Fruit fly (Drosophila melanogaster): ENCODE results near the gene Ocrl.

The Ocrl gene

dm6 chrX:1963591-1964216, 40.9 kb downstream of the Ocrl start:
- TF ChIP-seq CG16779 (tag; optimal IDR thresholded peaks at IDR 0.05) (peak; percentile 72), Sox102F (GFP tag; optimal IDR thresholded peaks at IDR 0.05) (peak; percentile 79), Smox (GFP tag; optimal IDR thresholded peaks at IDR 0.05) (peak; percentile 72), CG11294 (GFP tag; IDR thresholded peaks at IDR 0.05) (peak; percentile 96), pdm3 (GFP tag; optimal IDR thresholded peaks at IDR 0.05) (peak; percentile 92), Ets96B (tag; optimal IDR thresholded peaks at IDR 0.05) (peak; percentile 36), CG10669 (GFP tag; optimal IDR thresholded peaks at IDR 0.05) (peak; percentile 55), CG32006 (GFP tag; optimal IDR thresholded peaks at IDR 0.05) (peak; percentile 92), CG7368 (GFP tag; optimal IDR thresholded peaks at IDR 0.05) (peak; percentile 84), CG6854 (GFP tag; optimal IDR thresholded peaks at IDR 0.05) (peak; percentile 1), fd85E (GFP tag; optimal IDR thresholded peaks at IDR 0.05) (peak; percentile 38), Eip78C (GFP tag) (peak; percentile 96), salr (GFP tag; optimal IDR thresholded peaks at IDR 0.05) (peak; percentile 30 to 75), CG11762 (GFP tag; optimal IDR thresholded peaks at IDR 0.05; ENCODE audit: insufficient read depth) (peak; percentile 73), CG8632 (GFP tag; optimal IDR thresholded peaks at IDR 0.05) (peak; percentile 82), CG4318 (GFP tag; optimal IDR thresholded peaks at IDR 0.05) (peak; percentile 83), CG6276 (GFP tag; optimal IDR thresholded peaks at IDR 0.05) (peak; percentile 91), ss (GFP tag; optimal IDR thresholded peaks at IDR 0.05) (peak; percentile 4 to 44), spab (GFP tag; optimal IDR thresholded peaks at IDR 0.05) (peak; percentile 38), acj6 (GFP tag; optimal IDR thresholded peaks at IDR 0.05) (peak; percentile 88), fkh (GFP tag; optimal IDR thresholded peaks at IDR 0.05) (peak; percentile 74), achi (GFP tag; optimal IDR thresholded peaks at IDR 0.05) (peak; percentile 85), CG6163 (GFP tag; IDR thresholded peaks at IDR 0.05) (peak; percentile 95), net (GFP tag; optimal IDR thresholded peaks at IDR 0.05) (peak; percentile 84), CG8119 (GFP tag; IDR thresholded peaks at IDR 0.05) (peak; percentile 93), Hr4 (GFP tag; optimal IDR thresholded peaks at IDR 0.05) (peak; percentile 94), Blimp-1 (GFP tag; optimal IDR thresholded peaks at IDR 0.05) (peak; percentile 72), eg (GFP tag; IDR thresholded peaks at IDR 0.05) (peak; percentile 98), CG1621 (tag; optimal IDR thresholded peaks at IDR 0.05) (peak; percentile 27), CG34406 (GFP tag; optimal IDR thresholded peaks at IDR 0.05) (peak; percentile 81), CG15336 (GFP tag; IDR thresholded peaks at IDR 0.05) (peak; percentile 95), fd59A (GFP tag; optimal IDR thresholded peaks at IDR 0.05) (peak; percentile 30), Ets21C (GFP tag; optimal IDR thresholded peaks at IDR 0.05) (peak; percentile 59), Hr39 (GFP tag; optimal IDR thresholded peaks at IDR 0.05) (peak; percentile 82), lz (GFP tag; optimal IDR thresholded peaks at IDR 0.05) (peak; percentile 82), CG6792 (GFP tag; optimal IDR thresholded peaks at IDR 0.05) (peak; percentile 88), dsx (GFP tag; optimal IDR thresholded peaks at IDR 0.05; ENCODE audit: poor library complexity, severe bottlenecking) (peak; percentile 14), Lpt (GFP tag; optimal IDR thresholded peaks at IDR 0.05) (peak; percentile 90), CG3919 (GFP tag; optimal IDR thresholded peaks at IDR 0.05) (peak; percentile 90), CG31627 (GFP tag; optimal IDR thresholded peaks at IDR 0.05) (peak; percentile 70), Sox14 (GFP tag; optimal IDR thresholded peaks at IDR 0.05) (peak; percentile 80), cyc (GFP tag; optimal IDR thresholded peaks at IDR 0.05) (peak; percentile 81), CG10631 (GFP tag; optimal IDR thresholded peaks at IDR 0.05) (peak; percentile 70), dac (GFP tag; optimal IDR thresholded peaks at IDR 0.05) (peak; percentile 82), vri (GFP tag; optimal IDR thresholded peaks at IDR 0.05) (peak; percentile 69), CG9139 (GFP tag; optimal IDR thresholded peaks at IDR 0.05) (no peak), Gug (GFP tag; IDR thresholded peaks at IDR 0.05) (peak; percentile 93), svp (GFP tag) (peak; percentile 91), Met (GFP tag; optimal IDR thresholded peaks at IDR 0.05) (peak; percentile 74), Eip75B (GFP tag; optimal IDR thresholded peaks at IDR 0.05) (peak; percentile 84), CG6808 (GFP tag; optimal IDR thresholded peaks at IDR 0.05) (peak; percentile 27)

Data from whole organism, prepupa.